Worm (Caenorhabditis elegans) whole organism, late embryonic: ENCODE data around the gene nhr-108.

Source experiments
- ama-1 ChIP-seq: fragments of 150-350 bp; optimal IDR thresholded peaks from 2 replicates; lab custom pipeline; 2014
- dmd-4 ChIP-seq: sonication (generic microtip); optimal IDR thresholded peaks from 2 replicates; lab custom pipeline; 2016; ENCODE audit warnings: borderline replicate concordance, missing genetic modification characterization, missing compliant biosample characterization
- dve-1 ChIP-seq: sonication (generic microtip); optimal IDR thresholded peaks from 2 replicates; lab custom pipeline; 2017; ENCODE audit warnings: antibody characterized with exemption, mild to moderate bottlenecking, missing genetic modification characterization, missing compliant biosample characterization
- elt-2 ChIP-seq: sonication (generic microtip); optimal IDR thresholded peaks from 2 replicates; lab custom pipeline; 2016; ENCODE audit warnings: missing genetic modification reagents, missing genetic modification characterization, missing compliant biosample characterization
- hlh-13 ChIP-seq: fragments of 200-800 bp; sonication (Bioruptor generic); optimal IDR thresholded peaks from 2 replicates; lab custom pipeline; 2018; ENCODE audit warnings: mild to moderate bottlenecking, missing genetic modification characterization, missing compliant biosample characterization
- nhr-11 ChIP-seq: fragments of 150-350 bp; optimal IDR thresholded peaks from 2 replicates; lab custom pipeline; 2014; ENCODE audit warnings: missing biosample characterization, missing genetic modification characterization
- pat-9 ChIP-seq: fragments of 200-800 bp; sonication (Bioruptor generic); optimal IDR thresholded peaks from 2 replicates; lab custom pipeline; 2018; ENCODE audit warnings: mild to moderate bottlenecking, missing genetic modification characterization, moderate library complexity, missing compliant biosample characterization
- pax-1 ChIP-seq: fragments of 150-350 bp; optimal IDR thresholded peaks from 2 replicates; lab custom pipeline; 2014; ENCODE audit warnings: missing biosample characterization, missing genetic modification characterization
- pha-4 ChIP-seq: fragments of 150-350 bp; optimal IDR thresholded peaks from 2 replicates; lab custom pipeline; 2018; ENCODE audit warnings: missing biosample characterization, missing genetic modification reagents, missing genetic modification characterization
- tbx-2 ChIP-seq: sonication (generic microtip); optimal IDR thresholded peaks from 2 replicates; lab custom pipeline; 2016; ENCODE audit warnings: missing genetic modification characterization, missing compliant biosample characterization

DNA sequence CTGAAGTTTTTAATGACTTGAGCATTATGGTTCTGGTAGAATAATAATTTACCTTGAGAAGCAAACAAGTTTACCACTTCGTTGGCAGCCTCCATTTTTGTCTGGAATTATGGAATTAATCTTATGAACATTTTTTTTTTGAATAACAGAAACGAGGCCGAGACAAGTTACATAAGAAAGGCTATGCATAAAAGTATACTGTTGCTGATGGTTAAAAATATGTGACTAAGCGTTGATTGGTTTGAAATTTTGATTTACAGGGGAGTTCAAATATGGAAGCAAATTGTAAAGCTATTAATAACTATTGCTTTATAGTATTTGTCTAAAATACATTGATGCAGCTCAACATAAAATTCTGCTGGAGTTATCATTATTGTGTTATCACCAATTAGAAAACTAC, 35.5 kb downstream of the nhr-108 start, which contains the start of gene cgt-1:
- TF ChIP-seq tbx-2 (tag; lab: Kevin White, UChicago), result no peak
- no peak for TF ChIP-seq dve-1
- TF ChIP-seq nhr-11 (tag; lab: Kevin White, UChicago), result no peak
- TF ChIP-seq elt-2, result no peak
- no peak for TF ChIP-seq pha-4
- no peak for TF ChIP-seq hlh-13
- TF ChIP-seq pax-1 (tag; lab: Kevin White, UChicago), result no peak
- no peak for TF ChIP-seq ama-1 (lab: Kevin White, UChicago)
- TF ChIP-seq pat-9 (tag; lab: Kevin White, UChicago), result no peak
- no peak for TF ChIP-seq dmd-4 (tag; lab: Kevin White, UChicago)
